Worm (Caenorhabditis elegans): ENCODE data around the gene hizr-1.
A peak's percentile ranks its signal among the peaks of the same experiment; 100 is the strongest.

hizr-1 gene

ce11 chrX:11324240-11324639, 6.2 kb downstream of the hizr-1 start, which contains the start of gene asm-2:
Gene asm-2 (minus strand): TSS chrX:11324251.
- no peak for TF ChIP-seq blmp-1 (tag; optimal IDR thresholded peaks at IDR 0.05)
- TF ChIP-seq ceh-43 (GFP tag; optimal IDR thresholded peaks at IDR 0.05), result no peak
- no peak for TF ChIP-seq nhr-12 (tag; optimal IDR thresholded peaks at IDR 0.05)
- TF ChIP-seq ces-1 (GFP tag; optimal IDR thresholded peaks at IDR 0.05), result no peak
- TF ChIP-seq elt-3 (tag; optimal IDR thresholded peaks at IDR 0.05), result no peak
- no peak for TF ChIP-seq ham-2 (GFP tag; optimal IDR thresholded peaks at IDR 0.05)
- TF ChIP-seq elt-1 (tag; optimal IDR thresholded peaks at IDR 0.05; ENCODE audit: borderline replicate concordance, insufficient read depth), result no peak
- TF ChIP-seq mab-5 (tag; optimal IDR thresholded peaks at IDR 0.05), result no peak
- no peak for TF ChIP-seq lin-32 (GFP tag; optimal IDR thresholded peaks at IDR 0.05)
- no peak for TF ChIP-seq ceh-39 (tag; optimal IDR thresholded peaks at IDR 0.05)
- TF ChIP-seq nhr-237 (tag; optimal IDR thresholded peaks at IDR 0.05), result no peak
- no peak for TF ChIP-seq flh-1 (GFP tag; optimal IDR thresholded peaks at IDR 0.05)
- TF ChIP-seq zip-8 (tag; optimal IDR thresholded peaks at IDR 0.05), result no peak
- TF ChIP-seq nhr-2 (tag; optimal IDR thresholded peaks at IDR 0.05), result no peak
- no peak for TF ChIP-seq ztf-11 (tag; optimal IDR thresholded peaks at IDR 0.05)
- TF ChIP-seq cnd-1 (tag; optimal IDR thresholded peaks at IDR 0.05), result no peak
- TF ChIP-seq pha-4 (tag; optimal IDR thresholded peaks at IDR 0.05), result no peak
- TF ChIP-seq mls-2 (tag; optimal IDR thresholded peaks at IDR 0.05), result no peak
- no peak for TF ChIP-seq drap-1 (GFP tag; optimal IDR thresholded peaks at IDR 0.05)
- TF ChIP-seq lin-13 (tag; optimal IDR thresholded peaks at IDR 0.05), result no peak

- TF ChIP-seq nhr-76 (tag; optimal IDR thresholded peaks at IDR 0.05) (no peak), ztf-11 (tag; optimal IDR thresholded peaks at IDR 0.05) (no peak), sptf-1 (tag; optimal IDR thresholded peaks at IDR 0.05) (no peak), zip-8 (tag; optimal IDR thresholded peaks at IDR 0.05) (no peak), lin-13 (tag; optimal IDR thresholded peaks at IDR 0.05) (no peak), mep-1 (tag; optimal IDR thresholded peaks at IDR 0.05) (no peak), flh-1 (GFP tag; optimal IDR thresholded peaks at IDR 0.05) (no peak), snpc-4 (tag; optimal IDR thresholded peaks at IDR 0.05) (no peak), nhr-12 (tag; optimal IDR thresholded peaks at IDR 0.05) (no peak), mab-5 (tag; optimal IDR thresholded peaks at IDR 0.05) (no peak), ceh-43 (GFP tag; optimal IDR thresholded peaks at IDR 0.05) (no peak), blmp-1 (tag; optimal IDR thresholded peaks at IDR 0.05) (no peak), pha-4 (tag; optimal IDR thresholded peaks at IDR 0.05) (no peak), mls-2 (tag; optimal IDR thresholded peaks at IDR 0.05) (no peak), unc-39 (tag; optimal IDR thresholded peaks at IDR 0.05) (no peak), elt-1 (tag; optimal IDR thresholded peaks at IDR 0.05; ENCODE audit: borderline replicate concordance, insufficient read depth) (no peak), nhr-2 (tag; optimal IDR thresholded peaks at IDR 0.05) (no peak)
These were observed 8.7 kb downstream of the hizr-1 start, which contains the start of gene ZK455.5 for ce11 chrX:11326827-11327226. Gene ZK455.5 (minus strand): TSS chrX:11326927.

- no peak for TF ChIP-seq unc-62 (GFP tag; optimal IDR thresholded peaks at IDR 0.05)
- peak; percentile 90 for TF ChIP-seq ces-1 (GFP tag; optimal IDR thresholded peaks at IDR 0.05)
- no peak for TF ChIP-seq nhr-2 (tag; optimal IDR thresholded peaks at IDR 0.05)
- TF ChIP-seq sptf-1 (tag; optimal IDR thresholded peaks at IDR 0.05), result no peak
These were observed 10.6 kb downstream of the hizr-1 start for ce11 chrX:11328710-11329109.

ce11 chrX:11329424-11329823, 11.3 kb downstream of the hizr-1 start, which contains the start of gene npr-9:
Gene npr-9 (plus strand): TSS chrX:11329724.
- no peak for TF ChIP-seq ztf-11 (tag; optimal IDR thresholded peaks at IDR 0.05)
- TF ChIP-seq zip-8 (tag; optimal IDR thresholded peaks at IDR 0.05), result no peak
- no peak for TF ChIP-seq M03D4.4 (tag; optimal IDR thresholded peaks at IDR 0.05)
- TF ChIP-seq lsy-2 (tag; optimal IDR thresholded peaks at IDR 0.05), result no peak
- TF ChIP-seq ceh-39 (tag; optimal IDR thresholded peaks at IDR 0.05), result no peak
- TF ChIP-seq pha-4 (tag; optimal IDR thresholded peaks at IDR 0.05), result no peak
- no peak for TF ChIP-seq ces-1 (GFP tag; optimal IDR thresholded peaks at IDR 0.05)
- no peak for TF ChIP-seq nhr-76 (tag; optimal IDR thresholded peaks at IDR 0.05)
- TF ChIP-seq mab-5 (tag; optimal IDR thresholded peaks at IDR 0.05), result no peak
- TF ChIP-seq cnd-1 (tag; optimal IDR thresholded peaks at IDR 0.05), result no peak
- no peak for TF ChIP-seq lin-13 (tag; optimal IDR thresholded peaks at IDR 0.05)
- TF ChIP-seq unc-62 (GFP tag; optimal IDR thresholded peaks at IDR 0.05), result no peak
- no peak for TF ChIP-seq elt-1 (tag; optimal IDR thresholded peaks at IDR 0.05; ENCODE audit: borderline replicate concordance, insufficient read depth)
- TF ChIP-seq sptf-1 (tag; optimal IDR thresholded peaks at IDR 0.05), result no peak
- TF ChIP-seq nhr-28 (tag; optimal IDR thresholded peaks at IDR 0.05), result no peak

- no peak for TF ChIP-seq nhr-2 (tag; optimal IDR thresholded peaks at IDR 0.05)
- TF ChIP-seq unc-62 (GFP tag; optimal IDR thresholded peaks at IDR 0.05), result no peak
- no peak for TF ChIP-seq ceh-39 (tag; optimal IDR thresholded peaks at IDR 0.05)
- TF ChIP-seq mab-5 (tag; optimal IDR thresholded peaks at IDR 0.05), result no peak
- TF ChIP-seq sem-2 (GFP tag; optimal IDR thresholded peaks at IDR 0.05), result no peak
- no peak for TF ChIP-seq elt-1 (tag; optimal IDR thresholded peaks at IDR 0.05; ENCODE audit: borderline replicate concordance, insufficient read depth)
- no peak for TF ChIP-seq sptf-1 (tag; optimal IDR thresholded peaks at IDR 0.05)
- no peak for TF ChIP-seq drap-1 (GFP tag; optimal IDR thresholded peaks at IDR 0.05)
- TF ChIP-seq ham-2 (GFP tag; optimal IDR thresholded peaks at IDR 0.05), result no peak
- TF ChIP-seq lin-13 (tag; optimal IDR thresholded peaks at IDR 0.05), result no peak
- TF ChIP-seq pha-4 (tag; optimal IDR thresholded peaks at IDR 0.05), result no peak
- no peak for TF ChIP-seq nhr-237 (tag; optimal IDR thresholded peaks at IDR 0.05)
- no peak for TF ChIP-seq nhr-28 (tag; optimal IDR thresholded peaks at IDR 0.05)
- TF ChIP-seq mep-1 (tag; optimal IDR thresholded peaks at IDR 0.05), result no peak
- TF ChIP-seq tbx-8 (GFP tag; optimal IDR thresholded peaks at IDR 0.05), result no peak
- no peak for TF ChIP-seq lin-32 (GFP tag; optimal IDR thresholded peaks at IDR 0.05)
These were observed 19.0 kb downstream of the hizr-1 start for ce11 chrX:11337095-11337494.

Measured in whole organism, mixed stage, embryonic.